Worm (Caenorhabditis elegans) whole organism, midembryonic: ENCODE measurements around the gene ilkp-1.

ENCODE experiments used
- T22C8.4 ChIP-seq: fragments of 200-800 bp; sonication (Bioruptor generic); IDR thresholded peaks from 2 replicates; pipeline ENCODE4 v1.3.6; 2022; ENCODE audit warnings: missing genetic modification characterization, missing compliant biosample characterization
- cog-1 ChIP-seq: sonication (generic microtip); optimal IDR thresholded peaks from 2 replicates; lab custom pipeline; 2016; ENCODE audit warnings: missing genetic modification characterization, missing compliant biosample characterization
- flt-1 ChIP-seq: fragments of 200-800 bp; sonication (Bioruptor generic); IDR thresholded peaks from 2 replicates; pipeline ENCODE4 v1.3.6; 2022; ENCODE audit warnings: missing genetic modification characterization, missing compliant biosample characterization
- klf-2 ChIP-seq: fragments of 200-800 bp; sonication (Bioruptor generic); conservative IDR thresholded peaks from 2 replicates; pipeline ENCODE4 v1.3.6; 2022; ENCODE audit warnings: missing genetic modification reagents, missing genetic modification characterization, missing compliant biosample characterization
- ref-1 ChIP-seq: fragments of 200-800 bp; sonication (Bioruptor generic); conservative IDR thresholded peaks from 2 replicates; pipeline ENCODE4 v1.3.6; 2022; ENCODE audit warnings: missing genetic modification reagents, missing genetic modification characterization, missing compliant biosample characterization
- tab-1 ChIP-seq: fragments of 200-800 bp; sonication (Bioruptor generic); IDR thresholded peaks from 2 replicates; pipeline ENCODE4 v1.3.6; 2022; ENCODE audit warnings: missing genetic modification characterization, missing compliant biosample characterization
- ztf-23 ChIP-seq: fragments of 200-800 bp; sonication (Bioruptor generic); IDR thresholded peaks from 2 replicates; pipeline ENCODE4 v1.3.6; 2022; ENCODE audit warnings: missing genetic modification reagents, missing genetic modification characterization, missing compliant biosample characterization

DNA sequence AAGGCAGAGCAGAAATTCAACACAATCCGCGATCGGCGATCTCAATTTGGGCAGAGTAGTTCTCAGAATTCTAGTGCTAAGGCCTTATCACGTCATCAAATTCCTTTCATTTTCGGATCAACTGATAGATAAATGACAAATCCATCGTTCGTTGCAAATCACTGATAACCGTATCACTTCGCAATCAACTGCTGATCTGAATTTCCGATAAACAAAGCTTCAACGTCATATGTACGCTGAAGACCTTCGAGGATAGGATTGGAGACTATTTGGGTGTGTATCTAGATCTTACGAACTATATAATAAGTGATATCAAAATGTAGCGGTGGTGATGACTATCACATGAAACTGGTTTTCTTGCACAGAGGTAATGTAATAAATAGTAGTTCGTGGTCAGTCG lies 7.2 kb downstream of the ilkp-1 start:
- TF ChIP-seq flt-1 (GFP tag; lab: Robert Waterston, UW) (no peak), klf-2 (GFP tag; lab: Robert Waterston, UW) (no peak), ztf-23 (GFP tag; lab: Robert Waterston, UW) (no peak), cog-1 (tag; lab: Kevin White, UChicago) (no peak), ref-1 (GFP tag; lab: Robert Waterston, UW) (no peak), tab-1 (no peak), T22C8.4 (GFP tag; lab: Robert Waterston, UW) (no peak)
